Fruit fly (Drosophila melanogaster): ENCODE results near the gene CG15892.

The CG15892 gene

DNA sequence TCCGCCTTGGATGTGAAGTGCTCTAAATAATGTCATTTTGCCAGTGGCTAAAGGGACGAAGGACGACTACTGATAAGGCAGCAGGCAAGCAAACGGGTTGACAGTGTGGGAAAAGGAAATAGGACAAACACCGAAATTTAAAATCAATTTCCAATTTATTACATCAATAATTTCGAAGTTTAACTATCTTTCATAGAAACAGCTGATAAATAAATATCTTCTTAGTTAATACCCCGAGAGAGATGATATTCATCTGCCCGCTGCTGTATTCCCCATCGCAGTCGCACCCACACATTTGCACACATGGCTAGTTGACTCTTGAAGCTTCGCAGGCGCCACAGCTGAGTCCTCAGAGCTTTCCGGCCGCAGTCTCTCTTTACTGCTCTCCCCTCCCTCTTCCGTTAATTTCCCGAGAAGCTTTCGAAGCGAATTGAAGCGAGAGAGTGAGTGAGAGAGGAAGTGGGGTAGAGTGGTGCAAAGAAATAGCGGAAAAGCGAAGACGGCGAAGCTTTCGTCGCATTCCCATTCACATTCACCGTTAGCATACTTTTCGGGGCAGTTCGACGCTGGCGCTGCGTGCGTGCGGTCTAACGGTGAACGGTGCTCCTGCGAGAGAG, 22.8 kb upstream of the CG15892 start (continued):
- no peak for TF ChIP-seq zen2 (GFP tag; IDR thresholded peaks at IDR 0.05; ENCODE audit: partially characterized antibody)
- TF ChIP-seq pb (GFP tag; optimal IDR thresholded peaks at IDR 0.05): peak; percentile 35
- peak; percentile 42 for TF ChIP-seq Asciz (GFP tag; optimal IDR thresholded peaks at IDR 0.05)
- peak; percentile 46 for TF ChIP-seq CG8924 (tag; optimal IDR thresholded peaks at IDR 0.05)
- peak; percentile 43 for TF ChIP-seq Ets65A (GFP tag)
- TF ChIP-seq knrl (GFP tag; IDR thresholded peaks at IDR 0.05; ENCODE audit: partially characterized antibody): no peak
- peak; percentile 53; the same call in 1 of the 2 replicates for TF ChIP-seq bowl (GFP tag; IDR thresholded peaks at IDR 0.05)
- TF ChIP-seq CG11093 (GFP tag; IDR thresholded peaks at IDR 0.05): 0 out of 3 replicates have a peak, but pooled peaks have one; percentile 31
- no peak for TF ChIP-seq fru (optimal IDR thresholded peaks at IDR 0.05)
- TF ChIP-seq nerfin-1 (tag; optimal IDR thresholded peaks at IDR 0.05): peak; percentile 57
- peak; percentile 35 for TF ChIP-seq CG12299 (tag; optimal IDR thresholded peaks at IDR 0.05)
- peak; percentile 18 for TF ChIP-seq exex (tag; optimal IDR thresholded peaks at IDR 0.05)
- TF ChIP-seq CG11398 (GFP tag; optimal IDR thresholded peaks at IDR 0.05): no peak
- no peak for TF ChIP-seq ERR (GFP tag; optimal IDR thresholded peaks at IDR 0.05)
- no peak for TF ChIP-seq CG10431 (GFP tag; optimal IDR thresholded peaks at IDR 0.05)
- TF ChIP-seq CHES-1-like (GFP tag; optimal IDR thresholded peaks at IDR 0.05): peak; percentile 29
- TF ChIP-seq CG11723 (GFP tag; optimal IDR thresholded peaks at IDR 0.05): no peak
- TF ChIP-seq fd102C (GFP tag; optimal IDR thresholded peaks at IDR 0.05): no peak
- peak; percentile 83 for TF ChIP-seq vvl (GFP tag; IDR thresholded peaks at IDR 0.05)
- peak; percentile 50; the same call in 1 of the 2 replicates for TF ChIP-seq Awh (GFP tag; IDR thresholded peaks at IDR 0.05)
- no peak for TF ChIP-seq Spps (tag; optimal IDR thresholded peaks at IDR 0.05)
- no peak for TF ChIP-seq Neu2 (GFP tag; optimal IDR thresholded peaks at IDR 0.05; ENCODE audit: borderline replicate concordance)
- peak; percentile 57 for TF ChIP-seq CG9727 (GFP tag; optimal IDR thresholded peaks at IDR 0.05)
- TF ChIP-seq CG43689 (GFP tag; IDR thresholded peaks at IDR 0.05): 0 out of 2 replicates have a peak, but pooled peaks have one; percentile 24
- TF ChIP-seq Dek (tag; optimal IDR thresholded peaks at IDR 0.05): peak; percentile 55
- peak; percentile 75 for TF ChIP-seq CG6813 (GFP tag; optimal IDR thresholded peaks at IDR 0.05)
- TF ChIP-seq disco-r (GFP tag; optimal IDR thresholded peaks at IDR 0.05): peak; percentile 10
- peak; percentile 33; the same call in 1 of the 2 replicates for TF ChIP-seq H2.0 (GFP tag; IDR thresholded peaks at IDR 0.05)
- TF ChIP-seq CG8359 (GFP tag; optimal IDR thresholded peaks at IDR 0.05; ENCODE audit: borderline replicate concordance): no peak
- peak; percentile 49 for TF ChIP-seq schlank (tag; optimal IDR thresholded peaks at IDR 0.05)
- TF ChIP-seq CG13624 (GFP tag; optimal IDR thresholded peaks at IDR 0.05): peak; percentile 34
- peak; percentile 62 for TF ChIP-seq esg (GFP tag; conservative IDR thresholded peaks at IDR 0.05)
- TF ChIP-seq CG8478 (optimal IDR thresholded peaks at IDR 0.05): no peak
- TF ChIP-seq CG7372 (GFP tag; IDR thresholded peaks at IDR 0.05): peak; percentile 60
- peak; percentile 28 for TF ChIP-seq fu2 (GFP tag; optimal IDR thresholded peaks at IDR 0.05)
- no peak for TF ChIP-seq CG8281 (tag; optimal IDR thresholded peaks at IDR 0.05)
- no peak for TF ChIP-seq CG16779 (GFP tag; IDR thresholded peaks at IDR 0.05)
- peak; percentile 41; the same call in 1 of the 2 replicates for TF ChIP-seq ssp (GFP tag; IDR thresholded peaks at IDR 0.05)
- TF ChIP-seq gce (GFP tag; IDR thresholded peaks at IDR 0.05): 0 out of 3 replicates have a peak, but pooled peaks have one; percentile 20
- no peak for TF ChIP-seq pros (GFP tag; optimal IDR thresholded peaks at IDR 0.05)
- TF ChIP-seq CG1832 (GFP tag; optimal IDR thresholded peaks at IDR 0.05): peak; percentile 18
- TF ChIP-seq CG4282 (GFP tag; optimal IDR thresholded peaks at IDR 0.05): no peak
- no peak for TF ChIP-seq kah (GFP tag; optimal IDR thresholded peaks at IDR 0.05)
- 0 out of 3 replicates have a peak, but pooled peaks have one; percentile 23 for TF ChIP-seq croc (GFP tag; conservative IDR thresholded peaks at IDR 0.05)
- TF ChIP-seq gcm (GFP tag; optimal IDR thresholded peaks at IDR 0.05): no peak
- no peak for TF ChIP-seq Gsc (GFP tag; IDR thresholded peaks at IDR 0.05)
- TF ChIP-seq CG18262 (tag; optimal IDR thresholded peaks at IDR 0.05): peak; percentile 35
- no peak for TF ChIP-seq CG2202 (tag; optimal IDR thresholded peaks at IDR 0.05)
- peak; percentile 66 for TF ChIP-seq CG6765 (GFP tag; optimal IDR thresholded peaks at IDR 0.05)
- TF ChIP-seq Hr39 (optimal IDR thresholded peaks at IDR 0.05): no peak
- TF ChIP-seq CG4424 (GFP tag; optimal IDR thresholded peaks at IDR 0.05): peak; percentile 41
